Worm (Caenorhabditis elegans) whole organism, young adult: ENCODE data around the gene col-111.

Experiments
- B0336.3 ChIP-seq: fragments of 200-800 bp; sonication (Bioruptor generic); IDR thresholded peaks from 2 replicates; pipeline ENCODE4 v1.3.6; 2022; ENCODE audit warnings: missing genetic modification characterization, missing compliant biosample characterization
- C17E4.6 ChIP-seq: fragments of 200-800 bp; sonication (Bioruptor generic); IDR thresholded peaks from 2 replicates; pipeline ENCODE4 v1.3.6; 2022; ENCODE audit warnings: missing genetic modification reagents, missing genetic modification characterization, missing compliant biosample characterization
- F22D6.2 ChIP-seq: sonication (generic microtip); optimal IDR thresholded peaks from 2 replicates; lab custom pipeline; 2016; ENCODE audit warnings: mild to moderate bottlenecking, missing genetic modification characterization, missing compliant biosample characterization
- F33H1.4 ChIP-seq: fragments of 200-800 bp; sonication (Bioruptor generic); IDR thresholded peaks from 2 replicates; pipeline ENCODE4 v1.3.6; 2022; ENCODE audit warnings: missing genetic modification reagents, missing genetic modification characterization, missing compliant biosample characterization
- F49E8.2 ChIP-seq: sonication (generic microtip); optimal IDR thresholded peaks from 3 replicates; lab custom pipeline; 2017; ENCODE audit warnings: missing genetic modification characterization, mild to moderate bottlenecking, missing compliant biosample characterization, antibody characterized with exemption, moderate library complexity; ENCODE audit not compliant: insufficient read depth
- F55B11.4 ChIP-seq: sonication (generic microtip); optimal IDR thresholded peaks from 2 replicates; lab custom pipeline; 2016; ENCODE audit warnings: missing compliant biosample characterization, missing genetic modification characterization, borderline replicate concordance; ENCODE audit not compliant: insufficient read depth
- Y53F4B.3 ChIP-seq: fragments of 200-800 bp; sonication (Bioruptor generic); IDR thresholded peaks from 2 replicates; pipeline ENCODE4 v1.3.6; 2022; ENCODE audit warnings: missing genetic modification reagents, missing genetic modification characterization, missing compliant biosample characterization
- Y95B8A.8 ChIP-seq: fragments of 200-800 bp; sonication (Bioruptor generic); IDR thresholded peaks from 2 replicates; pipeline ENCODE4 v1.3.6; 2022; ENCODE audit warnings: missing genetic modification reagents, missing genetic modification characterization, missing compliant biosample characterization
- ama-1 ChIP-seq, 3 experiments: fragments of 150-350 bp in 1 of 3; sonication (generic microtip) in 2 of 3; optimal IDR thresholded peaks; 2 replicates each; lab custom pipeline; 2014 to 2018; ENCODE audit warnings: missing biosample characterization in 2 of 3, missing genetic modification characterization in 2 of 3, missing genetic modification reagents in 2 of 3
- atf-7 ChIP-seq: sonication (generic microtip); optimal IDR thresholded peaks from 2 replicates; lab custom pipeline; 2017; ENCODE audit warnings: mild to moderate bottlenecking, missing genetic modification characterization, missing compliant biosample characterization
- athp-1 ChIP-seq: sonication (generic microtip); optimal IDR thresholded peaks from 2 replicates; lab custom pipeline; 2017; ENCODE audit warnings: mild to moderate bottlenecking, missing genetic modification characterization, missing compliant biosample characterization
- ceh-27 ChIP-seq: fragments of 200-800 bp; sonication (Bioruptor generic); optimal IDR thresholded peaks from 2 replicates; lab custom pipeline; 2018; ENCODE audit warnings: mild to moderate bottlenecking, missing genetic modification characterization, moderate library complexity, missing compliant biosample characterization
- ceh-40 ChIP-seq: fragments of 200-800 bp; sonication (Bioruptor generic); IDR thresholded peaks from 2 replicates; pipeline ENCODE4 v1.3.6; 2022; ENCODE audit warnings: missing genetic modification characterization, missing compliant biosample characterization
- ceh-79 ChIP-seq: sonication (generic microtip); optimal IDR thresholded peaks from 2 replicates; lab custom pipeline; 2017; ENCODE audit warnings: mild to moderate bottlenecking, missing genetic modification characterization, missing compliant biosample characterization
- ceh-91 ChIP-seq: fragments of 200-800 bp; sonication (Bioruptor generic); IDR thresholded peaks from 2 replicates; pipeline ENCODE4 v1.3.6; 2022; ENCODE audit warnings: missing genetic modification reagents, missing genetic modification characterization, missing compliant biosample characterization
- chd-7 ChIP-seq: sonication (generic microtip); optimal IDR thresholded peaks from 2 replicates; lab custom pipeline; 2016; ENCODE audit warnings: mild to moderate bottlenecking, missing genetic modification characterization, moderate library complexity, missing compliant biosample characterization
- dpl-1 ChIP-seq: fragments of 150-350 bp; optimal IDR thresholded peaks from 2 replicates; lab custom pipeline; 2014; ENCODE audit warnings: missing biosample characterization, missing genetic modification reagents, missing genetic modification characterization
- egl-18 ChIP-seq: fragments of 200-800 bp; sonication (Bioruptor generic); IDR thresholded peaks from 2 replicates; pipeline ENCODE4 v1.3.6; 2022; ENCODE audit warnings: missing genetic modification reagents, missing genetic modification characterization, missing compliant biosample characterization
- ets-4 ChIP-seq: fragments of 200-800 bp; sonication (Bioruptor generic); optimal IDR thresholded peaks from 2 replicates; lab custom pipeline; 2018; ENCODE audit warnings: mild to moderate bottlenecking, missing genetic modification characterization, missing compliant biosample characterization
- fkh-3 ChIP-seq: sonication (generic microtip); optimal IDR thresholded peaks from 2 replicates; lab custom pipeline; 2016; ENCODE audit warnings: mild to moderate bottlenecking, missing genetic modification characterization, missing compliant biosample characterization
- gei-17 ChIP-seq: fragments of 200-800 bp; sonication (Bioruptor generic); optimal IDR thresholded peaks from 2 replicates; lab custom pipeline; 2018; ENCODE audit warnings: mild to moderate bottlenecking, missing genetic modification characterization, missing compliant biosample characterization
- hlh-12 ChIP-seq: sonication (generic microtip); optimal IDR thresholded peaks from 2 replicates; lab custom pipeline; 2016; ENCODE audit warnings: missing genetic modification characterization, missing compliant biosample characterization
- hlh-26 ChIP-seq: fragments of 200-800 bp; sonication (Bioruptor generic); conservative IDR thresholded peaks from 2 replicates; pipeline ENCODE4 v1.3.6; 2022; ENCODE audit warnings: missing genetic modification reagents, missing genetic modification characterization, missing compliant biosample characterization
- hmg-1.2 ChIP-seq: fragments of 200-800 bp; sonication (Bioruptor generic); IDR thresholded peaks from 2 replicates; pipeline ENCODE4 v1.3.6; 2022; ENCODE audit warnings: missing genetic modification reagents, missing genetic modification characterization, missing compliant biosample characterization
- hrde-1 ChIP-seq: sonication (generic microtip); optimal IDR thresholded peaks from 2 replicates; lab custom pipeline; 2016; ENCODE audit warnings: missing genetic modification characterization, mild to moderate bottlenecking, missing compliant biosample characterization, moderate library complexity, missing genotype, missing genetic modification reagents, borderline replicate concordance
- hsf-1 ChIP-seq: fragments of 200-800 bp; sonication (Bioruptor generic); IDR thresholded peaks from 2 replicates; pipeline ENCODE4 v1.3.6; 2022; ENCODE audit warnings: missing genetic modification reagents, missing genetic modification characterization, missing compliant biosample characterization
- lag-1 ChIP-seq: fragments of 200-800 bp; sonication (Bioruptor generic); IDR thresholded peaks from 2 replicates; pipeline ENCODE4 v1.3.6; 2022; ENCODE audit warnings: missing genetic modification reagents, missing genetic modification characterization, missing compliant biosample characterization
- let-607 ChIP-seq, 2 experiments: fragments of 200-800 bp in 1 of 2; sonication (Bioruptor generic) in 1 of 2; sonication (generic microtip) in 1 of 2; optimal IDR thresholded peaks; 2 replicates each; lab custom pipeline; 2016 to 2018; ENCODE audit warnings: mild to moderate bottlenecking in 2 of 2, missing compliant biosample characterization in 2 of 2, missing genetic modification characterization in 2 of 2, moderate library complexity in 2 of 2, missing genotype in 1 of 2
- lin-26 ChIP-seq: fragments of 200-800 bp; sonication (Bioruptor generic); IDR thresholded peaks from 2 replicates; pipeline ENCODE4 v1.3.6; 2022; ENCODE audit warnings: missing genetic modification reagents, missing genetic modification characterization, missing compliant biosample characterization
- madf-3 ChIP-seq: fragments of 200-800 bp; sonication (Bioruptor generic); IDR thresholded peaks from 2 replicates; pipeline ENCODE4 v1.3.6; 2022; ENCODE audit warnings: missing genetic modification reagents, missing genetic modification characterization, missing compliant biosample characterization
- madf-6 ChIP-seq: fragments of 200-800 bp; sonication (Bioruptor generic); IDR thresholded peaks from 2 replicates; pipeline ENCODE4 v1.3.6; 2022; ENCODE audit warnings: missing genetic modification reagents, missing genetic modification characterization, missing compliant biosample characterization
- mel-28 ChIP-seq: sonication (generic microtip); optimal IDR thresholded peaks from 2 replicates; lab custom pipeline; 2016; ENCODE audit warnings: borderline replicate concordance, mild to moderate bottlenecking, missing genetic modification characterization, missing compliant biosample characterization
- mxl-1 ChIP-seq: sonication (generic microtip); optimal IDR thresholded peaks from 2 replicates; lab custom pipeline; 2016; ENCODE audit warnings: missing genetic modification characterization, missing compliant biosample characterization
- nfya-1 ChIP-seq: sonication (generic microtip); optimal IDR thresholded peaks from 2 replicates; lab custom pipeline; 2017; ENCODE audit warnings: antibody characterized with exemption, missing compliant biosample characterization, missing genetic modification characterization, borderline replicate concordance; ENCODE audit not compliant: insufficient read depth
- nfya-2 ChIP-seq: fragments of 200-800 bp; sonication (Bioruptor generic); IDR thresholded peaks from 2 replicates; pipeline ENCODE4 v1.3.6; 2022; ENCODE audit warnings: missing genetic modification reagents, missing genetic modification characterization, missing compliant biosample characterization
- nhr-120 ChIP-seq: fragments of 200-800 bp; sonication (Bioruptor generic); IDR thresholded peaks from 2 replicates; pipeline ENCODE4 v1.3.6; 2022; ENCODE audit warnings: missing genetic modification characterization, missing compliant biosample characterization
- nhr-27 ChIP-seq: fragments of 200-800 bp; sonication (Bioruptor generic); optimal IDR thresholded peaks from 2 replicates; lab custom pipeline; 2018; ENCODE audit warnings: mild to moderate bottlenecking, missing genetic modification characterization, moderate library complexity, missing compliant biosample characterization
- rec-8 ChIP-seq, 2 experiments: sonication (generic microtip); optimal IDR thresholded peaks; 2 replicates each; lab custom pipeline; 2016; ENCODE audit warnings: mild to moderate bottlenecking in 2 of 2, missing genetic modification characterization in 2 of 2, missing genetic modification reagents in 2 of 2, missing genotype in 2 of 2, missing biosample characterization in 1 of 2, missing compliant biosample characterization in 1 of 2, moderate library complexity in 1 of 2
- sea-2 ChIP-seq: fragments of 200-800 bp; sonication (Bioruptor generic); IDR thresholded peaks from 2 replicates; pipeline ENCODE4 v1.3.6; 2022; ENCODE audit warnings: missing genetic modification characterization, missing compliant biosample characterization
- tbp1 ChIP-seq: fragments of 200-800 bp; sonication (Bioruptor generic); optimal IDR thresholded peaks from 2 replicates; lab custom pipeline; 2018; ENCODE audit warnings: mild to moderate bottlenecking, missing genetic modification characterization, missing compliant biosample characterization
- tbx-9 ChIP-seq: sonication (generic microtip); optimal IDR thresholded peaks from 2 replicates; lab custom pipeline; 2016; ENCODE audit warnings: borderline replicate concordance, missing genetic modification characterization, inconsistent platforms, missing compliant biosample characterization
- unc-62 ChIP-seq: fragments of 150-350 bp; optimal IDR thresholded peaks from 2 replicates; lab custom pipeline; 2014; ENCODE audit warnings: missing biosample characterization, missing genetic modification reagents, missing genetic modification characterization
- zfh-2 ChIP-seq: fragments of 200-800 bp; sonication (Bioruptor generic); conservative IDR thresholded peaks from 2 replicates; pipeline ENCODE4 v1.3.6; 2022; ENCODE audit warnings: missing genetic modification reagents, missing genetic modification characterization, missing compliant biosample characterization
- zim-3 ChIP-seq: sonication (generic microtip); optimal IDR thresholded peaks from 2 replicates; lab custom pipeline; 2017; ENCODE audit warnings: mild to moderate bottlenecking, missing genetic modification characterization, moderate library complexity, missing compliant biosample characterization
- ztf-25 ChIP-seq: fragments of 200-800 bp; sonication (Bioruptor generic); IDR thresholded peaks from 2 replicates; pipeline ENCODE4 v1.3.6; 2022; ENCODE audit warnings: missing genetic modification reagents, missing genetic modification characterization, missing compliant biosample characterization
- ztf-3 ChIP-seq: fragments of 200-800 bp; sonication (Bioruptor generic); optimal IDR thresholded peaks from 2 replicates; lab custom pipeline; 2018; ENCODE audit warnings: mild to moderate bottlenecking, missing genetic modification characterization, missing compliant biosample characterization

Gene col-111

DNA sequence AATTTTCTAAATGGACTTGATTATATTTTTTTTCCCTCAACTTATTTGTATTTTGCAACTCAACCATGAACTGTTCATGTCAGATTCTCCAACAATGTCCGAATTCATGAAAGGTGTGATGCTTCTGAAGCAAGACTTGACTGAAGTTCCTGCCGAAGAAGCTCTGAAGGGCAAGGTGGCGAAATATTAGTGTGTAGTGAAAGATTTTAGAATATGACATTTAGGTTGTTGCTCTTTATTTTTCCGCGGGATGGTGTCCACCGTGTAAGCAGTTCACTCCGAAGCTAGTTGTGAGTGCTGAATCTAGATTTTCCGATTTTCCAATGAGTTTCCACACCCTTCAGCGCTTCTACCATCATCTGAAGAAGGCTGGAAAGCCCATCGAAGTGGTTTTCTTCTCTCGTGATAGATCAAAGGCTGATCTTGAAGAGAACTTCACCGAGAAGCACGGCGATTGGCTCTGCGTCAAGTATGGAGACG, 5.4 kb downstream of the col-111 start, which contains the start of gene F29B9.5 (continued):
- TF ChIP-seq F33H1.4 (GFP tag; lab: Robert Waterston, UW) (peak; percentile 26), tbx-9 (no peak), F22D6.2 (tag; lab: Kevin White, UChicago) (no peak), hsf-1 (peak; percentile 77), let-607 (tag; optimal IDR thresholded peaks at IDR 0.05; lab: Kevin White, UChicago) (no peak), mxl-1 (tag; lab: Kevin White, UChicago) (no peak), hmg-1.2 (GFP tag; lab: Robert Waterston, UW) (0 out of 2 replicates have a peak, but pooled peaks have one; percentile 14), F49E8.2 (tag; lab: Kevin White, UChicago) (peak; percentile 75), unc-62 (GFP tag; lab: Kevin White, UChicago) (no peak)

- TF ChIP-seq tbp1 (GFP tag; lab: Kevin White, UChicago), result peak; percentile 66
- TF ChIP-seq fkh-3 (tag; lab: Kevin White, UChicago), result no peak
- TF ChIP-seq gei-17 (GFP tag; lab: Kevin White, UChicago), result no peak
- TF ChIP-seq rec-8 (tag; optimal IDR thresholded peaks at IDR 0.05; lab: Kevin White, UChicago), result no peak
- TF ChIP-seq hlh-12 (tag; lab: Kevin White, UChicago), result no peak
- TF ChIP-seq zim-3, result no peak
- TF ChIP-seq ama-1 (optimal IDR thresholded peaks at IDR 0.05; lab: Kevin White, UChicago), result no peak
- no peak for TF ChIP-seq ama-1 (GFP tag; optimal IDR thresholded peaks at IDR 0.05; lab: Kevin White, UChicago)
- TF ChIP-seq atf-7, result peak; percentile 4
- no peak for TF ChIP-seq nfya-1 (tag; lab: Kevin White, UChicago)
- no peak for TF ChIP-seq tbx-9
- TF ChIP-seq ets-4 (GFP tag; lab: Kevin White, UChicago), result no peak
- no peak for TF ChIP-seq mel-28 (tag; lab: Kevin White, UChicago)
- TF ChIP-seq hrde-1, result peak; percentile 30
- peak; percentile 89 for TF ChIP-seq madf-3
- no peak for TF ChIP-seq ztf-3 (GFP tag; lab: Kevin White, UChicago)
- peak; percentile 97 for TF ChIP-seq madf-6
- no peak for TF ChIP-seq lag-1
- TF ChIP-seq C17E4.6, result peak; percentile 83; the same call in 1 of the 2 replicates
- peak; percentile 77 for TF ChIP-seq lin-26 (GFP tag; lab: Robert Waterston, UW)
- peak; percentile 84 for TF ChIP-seq dpl-1 (GFP tag; lab: Kevin White, UChicago)
- peak; percentile 17 for TF ChIP-seq ceh-27 (GFP tag; lab: Kevin White, UChicago)
- TF ChIP-seq ceh-40, result no peak
- TF ChIP-seq B0336.3 (GFP tag; lab: Robert Waterston, UW), result peak; percentile 81
- TF ChIP-seq hmg-1.2 (GFP tag; lab: Robert Waterston, UW), result peak; percentile 67
- TF ChIP-seq hlh-26 (GFP tag; lab: Robert Waterston, UW), result no peak
- no peak for TF ChIP-seq Y53F4B.3 (GFP tag; lab: Robert Waterston, UW)
- TF ChIP-seq nhr-27, result no peak
- TF ChIP-seq ceh-79 (tag; lab: Kevin White, UChicago), result no peak
- no peak for TF ChIP-seq chd-7 (tag; lab: Kevin White, UChicago)
- no peak for TF ChIP-seq zfh-2 (GFP tag; lab: Robert Waterston, UW)
- no peak for TF ChIP-seq F55B11.4 (tag; lab: Kevin White, UChicago)
- no peak for TF ChIP-seq sea-2
- peak; percentile 83 for TF ChIP-seq ceh-91 (GFP tag; lab: Robert Waterston, UW)
- TF ChIP-seq hsf-1, result peak; percentile 95
- no peak for TF ChIP-seq ztf-25 (GFP tag; lab: Robert Waterston, UW)
- no peak for TF ChIP-seq egl-18 (GFP tag; lab: Robert Waterston, UW)
- TF ChIP-seq nfya-2 (GFP tag; lab: Robert Waterston, UW), result no peak
- no peak for TF ChIP-seq nhr-120
- TF ChIP-seq athp-1, result peak; percentile 74
- peak; percentile 58; the same call in 1 of the 2 replicates for TF ChIP-seq Y95B8A.8 (GFP tag; lab: Robert Waterston, UW)
Measured at ce11 chrIV:4650624-4651094, 7.1 kb downstream of the col-111 start, which contains the start of gene ubc-9. TSS of gene ubc-9 (plus strand) at chrIV:4651044.
